Fruit fly (Drosophila melanogaster) whole organism, embryonic: ENCODE results near the gene Gk1.

Experiments
- Awh ChIP-seq: fragments of 200-800 bp; sonication (Bioruptor generic); IDR thresholded peaks from 2 replicates; pipeline ENCODE4, ENCODE4 v1.3.6; 2022; ENCODE audit warnings: missing biosample characterization, missing genetic modification characterization
- Bgb ChIP-seq: fragments of 200-800 bp; sonication (Bioruptor generic); IDR thresholded peaks from 2 replicates; pipeline ENCODE4 v1.3.6; 2022; ENCODE audit warnings: missing biosample characterization, missing genetic modification characterization; ENCODE audit not compliant: partially characterized antibody
- CG10209 ChIP-seq: fragments of 200-800 bp; sonication (Bioruptor generic); optimal IDR thresholded peaks from 3 replicates; lab custom pipeline; 2017; ENCODE audit warnings: missing biosample characterization, mild to moderate bottlenecking, missing genetic modification characterization, missing genetic modification reagents
- CG10267 ChIP-seq: fragments of 200-800 bp; sonication (Bioruptor generic); optimal IDR thresholded peaks from 2 replicates; lab custom pipeline; 2018; ENCODE audit warnings: missing biosample characterization, mild to moderate bottlenecking, missing genetic modification characterization, moderate library complexity
- CG11093 ChIP-seq: fragments of 200-800 bp; sonication (Bioruptor generic); IDR thresholded peaks from 3 replicates; pipeline ENCODE4 v1.3.6; 2022; ENCODE audit warnings: missing biosample characterization, missing genetic modification characterization
- CG12104 ChIP-seq: fragments of 200-800 bp; sonication (Bioruptor generic); optimal IDR thresholded peaks from 3 replicates; lab custom pipeline; 2016; ENCODE audit warnings: missing biosample characterization, missing genetic modification characterization
- CG12299 ChIP-seq: fragments of 200-800 bp; sonication (Bioruptor generic); optimal IDR thresholded peaks from 2 replicates; lab custom pipeline; 2018; ENCODE audit warnings: missing biosample characterization, mild to moderate bottlenecking, missing genetic modification characterization
- CG1647 ChIP-seq: fragments of 200-800 bp; sonication (Bioruptor generic); optimal IDR thresholded peaks from 3 replicates; lab custom pipeline; 2016; ENCODE audit warnings: missing biosample characterization, missing genetic modification characterization
- CG2875 ChIP-seq: fragments of 200-800 bp; sonication (Bioruptor generic); optimal IDR thresholded peaks from 2 replicates; lab custom pipeline; 2017; ENCODE audit warnings: missing biosample characterization, mild to moderate bottlenecking, missing genetic modification characterization, missing genetic modification reagents
- CG3163 ChIP-seq: fragments of 200-800 bp; sonication (Bioruptor generic); optimal IDR thresholded peaks from 3 replicates; lab custom pipeline; 2016; ENCODE audit warnings: missing biosample characterization, missing genetic modification characterization
- CG3847 ChIP-seq: fragments of 200-800 bp; sonication (Bioruptor generic); IDR thresholded peaks from 2 replicates; pipeline ENCODE4 v1.3.6; 2022; ENCODE audit warnings: missing biosample characterization, missing genetic modification characterization
- CG43689 ChIP-seq: fragments of 200-800 bp; sonication (Bioruptor generic); IDR thresholded peaks from 2 replicates; pipeline ENCODE4 v1.3.6; 2022; ENCODE audit warnings: missing biosample characterization, missing genetic modification characterization
- CG4617 ChIP-seq: fragments of 200-800 bp; sonication (Bioruptor generic); optimal IDR thresholded peaks from 3 replicates; lab custom pipeline; 2016; ENCODE audit warnings: missing biosample characterization, missing genetic modification characterization, borderline replicate concordance
- CG5180 ChIP-seq: fragments of 200-800 bp; sonication (Bioruptor generic); optimal IDR thresholded peaks from 3 replicates; lab custom pipeline; 2017; ENCODE audit warnings: missing biosample characterization, missing genetic modification characterization, mild to moderate bottlenecking, moderate library complexity, missing genetic modification reagents
- CG9727 ChIP-seq: fragments of 200-800 bp; sonication (Bioruptor generic); optimal IDR thresholded peaks from 3 replicates; lab custom pipeline; 2017; ENCODE audit warnings: missing biosample characterization, mild to moderate bottlenecking, missing genetic modification characterization
- CG9932 ChIP-seq: fragments of 200-800 bp; sonication (Bioruptor generic); IDR thresholded peaks from 2 replicates; pipeline ENCODE4 v1.3.6; 2022; ENCODE audit warnings: missing biosample characterization, missing genetic modification characterization
- D19A ChIP-seq: fragments of 200-800 bp; optimal IDR thresholded peaks from 3 replicates; lab custom pipeline; 2019; ENCODE audit warnings: missing biosample characterization, mild to moderate bottlenecking, missing genetic modification characterization, moderate library complexity
- E2f2 ChIP-seq: fragments of 200-800 bp; sonication (Bioruptor generic); IDR thresholded peaks from 2 replicates; pipeline ENCODE4 v1.3.6; 2022; ENCODE audit warnings: missing biosample characterization, missing genetic modification characterization
- Fer3 ChIP-seq: fragments of 200-800 bp; sonication (Bioruptor generic); optimal IDR thresholded peaks from 2 replicates; lab custom pipeline; 2018; ENCODE audit warnings: missing biosample characterization, mild to moderate bottlenecking, missing genetic modification characterization, moderate library complexity
- Mad ChIP-seq: fragments of 200-800 bp; sonication (Bioruptor generic); optimal IDR thresholded peaks from 2 replicates; lab custom pipeline; 2016; ENCODE audit warnings: missing biosample characterization, missing genetic modification characterization
- Med ChIP-seq: fragments of 200-800 bp; sonication (Bioruptor generic); peaks from one replicate; lab custom pipeline; 2016; ENCODE audit warnings: missing biosample characterization, missing genetic modification characterization, mild to moderate bottlenecking, inconsistent platforms, moderate library complexity
- Meics ChIP-seq: fragments of 200-800 bp; sonication (Bioruptor generic); optimal IDR thresholded peaks from 2 replicates; lab custom pipeline; 2017; ENCODE audit warnings: missing biosample characterization, mild to moderate bottlenecking, missing genetic modification characterization
- NK7.1 ChIP-seq: fragments of 200-800 bp; sonication (Bioruptor generic); optimal IDR thresholded peaks from 3 replicates; lab custom pipeline; 2016; ENCODE audit warnings: missing biosample characterization, missing genetic modification characterization
- bbx ChIP-seq: fragments of 200-800 bp; sonication (Bioruptor generic); IDR thresholded peaks from 2 replicates; pipeline ENCODE4 v1.3.6; 2022; ENCODE audit warnings: missing biosample characterization, missing genetic modification characterization; ENCODE audit not compliant: partially characterized antibody
- chm ChIP-seq: fragments of 200-800 bp; sonication (Bioruptor generic); IDR thresholded peaks from 2 replicates; pipeline ENCODE4 v1.3.6; 2022; ENCODE audit warnings: missing biosample characterization, missing genetic modification characterization
- crc ChIP-seq: fragments of 200-800 bp; sonication (Bioruptor generic); optimal IDR thresholded peaks from 2 replicates; lab custom pipeline; 2016; ENCODE audit warnings: missing biosample characterization, missing genetic modification characterization
- da ChIP-seq: fragments of 200-800 bp; sonication (Bioruptor generic); optimal IDR thresholded peaks from 2 replicates; lab custom pipeline; 2016; ENCODE audit warnings: missing biosample characterization, missing genetic modification characterization
- ftz-f1 ChIP-seq: fragments of 200-800 bp; sonication (Bioruptor generic); optimal IDR thresholded peaks from 2 replicates; lab custom pipeline; 2016; ENCODE audit warnings: missing biosample characterization, missing genetic modification characterization
- gfzf ChIP-seq: fragments of 200-800 bp; sonication (Bioruptor generic); optimal IDR thresholded peaks from 2 replicates; lab custom pipeline; 2016; ENCODE audit warnings: missing biosample characterization, mild to moderate bottlenecking, missing genetic modification characterization, moderate library complexity
- grn ChIP-seq: fragments of 200-800 bp; sonication (Bioruptor generic); optimal IDR thresholded peaks from 3 replicates; lab custom pipeline; 2017; ENCODE audit warnings: missing biosample characterization, missing genetic modification characterization
- inv ChIP-seq: fragments of 200-800 bp; sonication (Bioruptor generic); IDR thresholded peaks from 2 replicates; pipeline ENCODE4 v1.3.6; 2022; ENCODE audit warnings: missing biosample characterization, missing genetic modification characterization; ENCODE audit not compliant: partially characterized antibody
- kah ChIP-seq: fragments of 200-800 bp; sonication (Bioruptor generic); optimal IDR thresholded peaks from 2 replicates; lab custom pipeline; 2018; ENCODE audit warnings: missing biosample characterization, mild to moderate bottlenecking, missing genetic modification characterization
- mam ChIP-seq: fragments of 200-800 bp; sonication (Bioruptor generic); optimal IDR thresholded peaks from 3 replicates; lab custom pipeline; 2016; ENCODE audit warnings: missing biosample characterization, missing genetic modification characterization
- peb ChIP-seq: fragments of 200-800 bp; sonication (Bioruptor generic); IDR thresholded peaks from 2 replicates; pipeline ENCODE4 v1.3.6; 2022; ENCODE audit warnings: missing biosample characterization, missing genetic modification characterization
- pfk ChIP-seq: fragments of 200-800 bp; sonication (Bioruptor generic); optimal IDR thresholded peaks from 2 replicates; lab custom pipeline; 2018; ENCODE audit warnings: missing biosample characterization, mild to moderate bottlenecking, missing genetic modification characterization, moderate library complexity
- pita ChIP-seq: fragments of 200-800 bp; sonication (Bioruptor generic); optimal IDR thresholded peaks from 2 replicates; lab custom pipeline; 2017; ENCODE audit warnings: missing biosample characterization, mild to moderate bottlenecking, missing genetic modification characterization
- pum ChIP-seq: fragments of 200-800 bp; sonication (Bioruptor generic); optimal IDR thresholded peaks from 2 replicates; lab custom pipeline; 2016; ENCODE audit warnings: missing biosample characterization, missing genetic modification characterization
- salm ChIP-seq: fragments of 200-800 bp; sonication (Bioruptor generic); optimal IDR thresholded peaks from 2 replicates; lab custom pipeline; 2018; ENCODE audit warnings: missing biosample characterization, mild to moderate bottlenecking, missing genetic modification characterization
- sc ChIP-seq, 3 experiments: fragments of >200 bp in 2 of 3; fragments of 200-800 bp in 1 of 3; sonication (Bioruptor generic) in 1 of 3; optimal IDR thresholded peaks; 2 replicates in 2 of 3; 3 replicates in 1 of 3; lab custom pipeline; 2017; ENCODE audit warnings: mild to moderate bottlenecking in 1 of 3, missing biosample characterization in 1 of 3, missing genetic modification characterization in 1 of 3, missing genetic modification reagents in 1 of 3
- stwl ChIP-seq: fragments of 200-800 bp; sonication (Bioruptor generic); optimal IDR thresholded peaks from 3 replicates; lab custom pipeline; 2018; ENCODE audit warnings: missing biosample characterization, mild to moderate bottlenecking, missing genetic modification characterization, moderate library complexity

The Gk1 gene

DNA sequence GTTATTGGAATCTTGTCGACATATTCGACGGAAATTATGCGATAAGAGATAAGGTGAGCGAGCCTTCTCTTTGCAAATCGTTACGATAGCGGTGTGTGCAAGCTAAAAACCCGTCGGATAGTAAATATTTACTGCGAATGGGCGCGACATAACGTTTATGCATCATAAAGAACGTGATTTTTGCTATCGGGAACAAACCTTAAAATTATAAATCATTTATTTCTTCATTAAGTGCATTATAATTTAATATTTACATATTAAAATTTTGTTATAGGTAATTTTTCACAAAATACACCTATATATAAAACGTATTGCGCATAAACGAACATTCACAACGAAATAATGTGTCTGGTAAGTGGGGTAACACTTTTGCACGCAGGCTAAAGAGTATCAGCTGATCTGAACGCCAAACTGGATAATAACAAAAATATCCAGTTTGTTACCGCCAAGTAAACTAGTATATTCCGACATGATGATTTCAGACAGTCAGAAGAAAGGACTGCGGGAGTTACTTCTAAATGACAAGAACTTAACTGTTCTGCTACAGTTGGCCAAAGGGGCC lies at the start of gene Gk1, which contains the start of gene CG13876 (continued):
- TF ChIP-seq E2f2 (GFP tag; lab: Robert Waterston, UW) (peak; percentile 77), ftz-f1 (GFP tag; lab: Kevin White, UChicago) (no peak), crc (GFP tag; lab: Kevin White, UChicago) (no peak), CG1647 (GFP tag; lab: Kevin White, UChicago) (peak; percentile 22), Meics (peak; percentile 97), sc (optimal IDR thresholded peaks at IDR 0.05; lab: Kevin White, UChicago) (no peak), sc (GFP tag; optimal IDR thresholded peaks at IDR 0.05; lab: Kevin White, UChicago) (peak; percentile 82), CG12299 (tag; lab: Kevin White, UChicago) (peak; percentile 98), CG43689 (GFP tag; lab: Robert Waterston, UW) (peak; percentile 84), peb (peak; percentile 78), Bgb (GFP tag; lab: Robert Waterston, UW) (no peak), CG11093 (GFP tag; lab: Robert Waterston, UW) (peak; percentile 76), Mad (GFP tag; lab: Kevin White, UChicago) (peak; percentile 64), NK7.1 (no peak), CG10267 (tag; lab: Kevin White, UChicago) (peak; percentile 91), grn (GFP tag; lab: Kevin White, UChicago) (peak; percentile 78), mam (peak; percentile 47), CG9727 (GFP tag; lab: Kevin White, UChicago) (peak; percentile 97), Fer3 (tag; lab: Kevin White, UChicago) (peak; percentile 97), chm (GFP tag; lab: Robert Waterston, UW) (peak; percentile 96), D19A (tag; lab: Kevin White, UChicago) (peak; percentile 95), pfk (GFP tag; lab: Kevin White, UChicago) (peak; percentile 66), CG3847 (peak; percentile 94), stwl (tag; lab: Kevin White, UChicago) (peak; percentile 74), CG2875 (GFP tag; lab: Kevin White, UChicago) (peak; percentile 85), kah (GFP tag; lab: Kevin White, UChicago) (peak; percentile 89), salm (tag; lab: Kevin White, UChicago) (peak; percentile 96), CG10209 (GFP tag; lab: Kevin White, UChicago) (peak; percentile 95), CG3163 (GFP tag; lab: Kevin White, UChicago) (no peak), Awh (GFP tag; lab: Robert Waterston, UW) (peak; percentile 95), CG12104 (GFP tag; lab: Kevin White, UChicago) (peak; percentile 93), pum (peak; percentile 29), CG9932 (GFP tag; lab: Robert Waterston, UW) (peak; percentile 91)

DNA sequence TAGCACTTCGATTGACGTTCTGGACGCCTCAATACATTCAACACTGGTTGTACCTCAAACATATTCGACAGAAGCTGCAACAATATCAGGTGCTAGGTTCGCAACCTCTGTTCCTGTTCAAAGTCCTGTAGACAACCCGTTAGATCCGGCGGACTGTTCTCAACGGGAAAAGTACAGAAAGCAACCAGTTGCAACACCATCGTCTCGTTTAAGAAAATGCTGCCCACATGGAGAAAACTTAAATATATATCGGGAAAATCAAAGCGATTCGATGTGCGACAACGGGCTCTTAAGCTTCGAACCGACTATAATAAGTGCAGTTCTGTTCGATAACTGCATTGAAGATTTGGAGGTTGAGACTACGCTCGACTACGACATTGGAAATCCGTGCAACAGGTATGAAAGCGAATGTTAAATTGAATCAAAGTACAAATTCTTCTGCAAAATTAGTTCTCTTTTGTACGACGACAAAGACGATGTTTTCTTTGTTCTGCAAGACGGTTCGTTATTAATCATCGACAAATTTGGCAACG lies 42.6 kb upstream of the Gk1 start:
- TF ChIP-seq bbx (GFP tag; lab: Robert Waterston, UW) (0 out of 2 replicates have a peak, but pooled peaks have one; percentile 40), da (GFP tag; lab: Kevin White, UChicago) (no peak), gfzf (peak; percentile 23), inv (GFP tag; lab: Robert Waterston, UW) (no peak), Med (GFP tag; lab: Kevin White, UChicago) (peak; percentile 20), pita (GFP tag; lab: Kevin White, UChicago) (peak; percentile 12), CG4617 (GFP tag; lab: Kevin White, UChicago) (peak; percentile 6), CG5180 (peak; percentile 97)
- TF ChIP-seq, all 482 proteins: peak for 6
